Worm (Caenorhabditis elegans): ENCODE results near the gene W06A7.4.
"Not testable (repeated sequence)": the region's sequence is repeated elsewhere in the genome, so short reads cannot be mapped to it uniquely, and the experiment has no call there.

The W06A7.4 gene

ce11 chrV:14871365-14871764 lies 47.1 kb downstream of the W06A7.4 start, which contains the start of gene ZC412.3:
Gene ZC412.3, minus strand, starts transcription at chrV:14871547.
- TF ChIP-seq sma-9 (GFP tag; optimal IDR thresholded peaks at IDR 0.05) (peak; percentile 38), sma-9 (tag; optimal IDR thresholded peaks at IDR 0.05) (no peak), elt-1 (tag; optimal IDR thresholded peaks at IDR 0.05) (no peak), F13H6.1 (tag; optimal IDR thresholded peaks at IDR 0.05) (peak; percentile 58), mbf-1 (tag; optimal IDR thresholded peaks at IDR 0.05) (no peak), sma-3 (GFP tag; optimal IDR thresholded peaks at IDR 0.05) (no peak), nhr-129 (tag; optimal IDR thresholded peaks at IDR 0.05) (peak; percentile 24)

ce11 chrV:14875371-14875770 lies 51.1 kb downstream of the W06A7.4 start, which contains the start of gene ZC412.5:
Gene ZC412.5, minus strand, starts transcription at chrV:14875471.
- TF ChIP-seq nhr-11 (tag; optimal IDR thresholded peaks at IDR 0.05) (no peak), ceh-82 (tag; optimal IDR thresholded peaks at IDR 0.05) (no peak), nhr-12 (tag; optimal IDR thresholded peaks at IDR 0.05) (no peak), gmeb-1 (tag; optimal IDR thresholded peaks at IDR 0.05) (no peak), fos-1 (tag; optimal IDR thresholded peaks at IDR 0.05) (no peak), unc-39 (tag; optimal IDR thresholded peaks at IDR 0.05) (no peak)

- peak; percentile 7 for TF ChIP-seq crh-2 (tag; optimal IDR thresholded peaks at IDR 0.05)
- no peak for TF ChIP-seq mdl-1 (tag; optimal IDR thresholded peaks at IDR 0.05)
- TF ChIP-seq sma-3 (GFP tag; optimal IDR thresholded peaks at IDR 0.05) = peak; percentile 15
- no peak for TF ChIP-seq nhr-77 (tag; optimal IDR thresholded peaks at IDR 0.05)
- TF ChIP-seq gmeb-1 (tag; optimal IDR thresholded peaks at IDR 0.05) = peak; percentile 52
- no peak for TF ChIP-seq nhr-11 (tag; optimal IDR thresholded peaks at IDR 0.05)
- TF ChIP-seq unc-39 (tag; optimal IDR thresholded peaks at IDR 0.05) = no peak
- TF ChIP-seq unc-55 (GFP tag; optimal IDR thresholded peaks at IDR 0.05) = peak; percentile 48
- no peak for TF ChIP-seq blmp-1 (tag; optimal IDR thresholded peaks at IDR 0.05; ENCODE audit: insufficient read depth)
- TF ChIP-seq sma-9 (GFP tag; optimal IDR thresholded peaks at IDR 0.05) = peak; percentile 57
- no peak for TF ChIP-seq sma-9 (tag; optimal IDR thresholded peaks at IDR 0.05)
- no peak for TF ChIP-seq dmd-4 (tag; optimal IDR thresholded peaks at IDR 0.05)
- no peak for TF ChIP-seq nhr-6 (tag; optimal IDR thresholded peaks at IDR 0.05)
- TF ChIP-seq C34F6.9 (tag; optimal IDR thresholded peaks at IDR 0.05) = peak; percentile 38
- peak in 1 of 2 experiments; percentile 50 for TF ChIP-seq lsy-2 (tag; optimal IDR thresholded peaks at IDR 0.05)
- TF ChIP-seq nhr-129 (tag; optimal IDR thresholded peaks at IDR 0.05) = peak; percentile 70
- no peak for TF ChIP-seq nhr-25 (tag; optimal IDR thresholded peaks at IDR 0.05)
- TF ChIP-seq skn-1 (tag; optimal IDR thresholded peaks at IDR 0.05) = no peak
- TF ChIP-seq nhr-237 (tag; optimal IDR thresholded peaks at IDR 0.05) = no peak
- no peak for TF ChIP-seq ztf-1 (GFP tag; conservative IDR thresholded peaks at IDR 0.05)
- peak; percentile 12 for TF ChIP-seq egl-27 (tag; optimal IDR thresholded peaks at IDR 0.05)
- TF ChIP-seq nhr-21 (tag; optimal IDR thresholded peaks at IDR 0.05) = peak; percentile 23
- peak; percentile 11 for TF ChIP-seq fos-1 (tag; optimal IDR thresholded peaks at IDR 0.05)
- peak; percentile 97 for TF ChIP-seq snpc-4 (tag; optimal IDR thresholded peaks at IDR 0.05)
- TF ChIP-seq lin-13 (GFP tag; optimal IDR thresholded peaks at IDR 0.05) = no peak
- TF ChIP-seq F13H6.1 (tag; optimal IDR thresholded peaks at IDR 0.05) = peak; percentile 26
These were observed 52.0 kb downstream of the W06A7.4 start for ce11 chrV:14876257-14876656.

ce11 chrV:14876724-14877123 lies 52.5 kb downstream of the W06A7.4 start, which contains the start of gene ZC412.10:
Gene ZC412.10, minus strand, starts transcription at chrV:14876824.
- not testable (repeated sequence) for TF ChIP-seq peb-1, nhr-6, dmd-4 (tag; optimal IDR thresholded peaks at IDR 0.05)

- TF ChIP-seq fos-1 (tag; optimal IDR thresholded peaks at IDR 0.05) = no peak
- peak; percentile 26 for TF ChIP-seq blmp-1 (tag; optimal IDR thresholded peaks at IDR 0.05; ENCODE audit: insufficient read depth)
These were observed 53.1 kb downstream of the W06A7.4 start for ce11 chrV:14877242-14877819.
